Worm (Caenorhabditis elegans) whole organism, young adult: ENCODE data around the gene F40G12.2.

Experiments used
- B0035.1 ChIP-seq: sonication (generic microtip); optimal IDR thresholded peaks from 2 replicates; lab custom pipeline; 2016; ENCODE audit warnings: missing genetic modification characterization, mild to moderate bottlenecking, missing compliant biosample characterization, missing genotype, missing genetic modification reagents
- B0261.1 ChIP-seq: sonication (generic microtip); optimal IDR thresholded peaks from 2 replicates; lab custom pipeline; 2016; ENCODE audit warnings: mild to moderate bottlenecking, missing genetic modification characterization, moderate library complexity, missing compliant biosample characterization
- C17E4.6 ChIP-seq: fragments of 200-800 bp; sonication (Bioruptor generic); IDR thresholded peaks from 2 replicates; pipeline ENCODE4 v1.3.6; 2022; ENCODE audit warnings: missing genetic modification reagents, missing genetic modification characterization, missing compliant biosample characterization
- D2030.7 ChIP-seq: fragments of 200-800 bp; sonication (Bioruptor generic); IDR thresholded peaks from 2 replicates; pipeline ENCODE4 v1.3.6; 2022; ENCODE audit warnings: missing genetic modification reagents, missing genetic modification characterization, missing compliant biosample characterization
- F23B12.7 ChIP-seq: sonication (generic microtip); optimal IDR thresholded peaks from 2 replicates; lab custom pipeline; 2017; ENCODE audit warnings: missing genetic modification characterization, mild to moderate bottlenecking, missing compliant biosample characterization, antibody characterized with exemption, moderate library complexity; ENCODE audit not compliant: insufficient read depth
- F33H1.4 ChIP-seq: fragments of 200-800 bp; sonication (Bioruptor generic); IDR thresholded peaks from 2 replicates; pipeline ENCODE4 v1.3.6; 2022; ENCODE audit warnings: missing genetic modification reagents, missing genetic modification characterization, missing compliant biosample characterization
- F39B2.1 ChIP-seq: fragments of 200-800 bp; sonication (Bioruptor generic); IDR thresholded peaks from 2 replicates; pipeline ENCODE4 v1.3.6; 2022; ENCODE audit warnings: missing genetic modification reagents, missing genetic modification characterization, missing compliant biosample characterization
- F55B11.4 ChIP-seq: sonication (generic microtip); optimal IDR thresholded peaks from 2 replicates; lab custom pipeline; 2016; ENCODE audit warnings: missing compliant biosample characterization, missing genetic modification characterization, borderline replicate concordance; ENCODE audit not compliant: insufficient read depth
- F57C9.4 ChIP-seq: sonication (generic microtip); optimal IDR thresholded peaks from 2 replicates; lab custom pipeline; 2017; ENCODE audit warnings: mild to moderate bottlenecking, missing genetic modification characterization, missing compliant biosample characterization
- Y95B8A.8 ChIP-seq: fragments of 200-800 bp; sonication (Bioruptor generic); IDR thresholded peaks from 2 replicates; pipeline ENCODE4 v1.3.6; 2022; ENCODE audit warnings: missing genetic modification reagents, missing genetic modification characterization, missing compliant biosample characterization
- atf-7 ChIP-seq: sonication (generic microtip); optimal IDR thresholded peaks from 2 replicates; lab custom pipeline; 2017; ENCODE audit warnings: mild to moderate bottlenecking, missing genetic modification characterization, missing compliant biosample characterization
- attf-5 ChIP-seq: fragments of 200-800 bp; sonication (Bioruptor generic); optimal IDR thresholded peaks from 2 replicates; lab custom pipeline; 2018; ENCODE audit warnings: mild to moderate bottlenecking, missing genetic modification characterization, missing compliant biosample characterization
- ccch-3 ChIP-seq: fragments of 200-800 bp; sonication (Bioruptor generic); optimal IDR thresholded peaks from 2 replicates; lab custom pipeline; 2018; ENCODE audit warnings: mild to moderate bottlenecking, missing genetic modification characterization, missing compliant biosample characterization
- ceh-100 ChIP-seq: fragments of 200-800 bp; sonication (Bioruptor generic); IDR thresholded peaks from 2 replicates; pipeline ENCODE4 v1.3.6; 2022; ENCODE audit warnings: missing genetic modification reagents, missing genetic modification characterization, missing compliant biosample characterization
- chd-7 ChIP-seq: sonication (generic microtip); optimal IDR thresholded peaks from 2 replicates; lab custom pipeline; 2016; ENCODE audit warnings: mild to moderate bottlenecking, missing genetic modification characterization, moderate library complexity, missing compliant biosample characterization
- die-1 ChIP-seq: sonication (generic microtip); optimal IDR thresholded peaks from 2 replicates; lab custom pipeline; 2016; ENCODE audit warnings: missing genotype, mild to moderate bottlenecking, missing genetic modification characterization, missing compliant biosample characterization
- him-1 ChIP-seq: sonication (generic microtip); optimal IDR thresholded peaks from 2 replicates; lab custom pipeline; 2016; ENCODE audit warnings: missing genotype, missing genetic modification reagents, missing genetic modification characterization, missing compliant biosample characterization
- hmg-1.2 ChIP-seq: fragments of 200-800 bp; sonication (Bioruptor generic); IDR thresholded peaks from 2 replicates; pipeline ENCODE4 v1.3.6; 2022; ENCODE audit warnings: missing genetic modification reagents, missing genetic modification characterization, missing compliant biosample characterization
- lin-26 ChIP-seq: fragments of 200-800 bp; sonication (Bioruptor generic); IDR thresholded peaks from 2 replicates; pipeline ENCODE4 v1.3.6; 2022; ENCODE audit warnings: missing genetic modification reagents, missing genetic modification characterization, missing compliant biosample characterization
- lin-35 ChIP-seq, 3 experiments: fragments of 150-350 bp in 2 of 3; sonication (generic microtip) in 1 of 3; optimal IDR thresholded peaks; 2 replicates each; lab custom pipeline; 2014 to 2018; ENCODE audit warnings: missing biosample characterization in 3 of 3, missing genetic modification characterization in 3 of 3, missing genetic modification reagents in 3 of 3
- lin-40 ChIP-seq: sonication (generic microtip); optimal IDR thresholded peaks from 2 replicates; lab custom pipeline; 2016; ENCODE audit warnings: missing genetic modification characterization, mild to moderate bottlenecking, missing compliant biosample characterization, missing genotype, missing genetic modification reagents
- madf-6 ChIP-seq: fragments of 200-800 bp; sonication (Bioruptor generic); IDR thresholded peaks from 2 replicates; pipeline ENCODE4 v1.3.6; 2022; ENCODE audit warnings: missing genetic modification reagents, missing genetic modification characterization, missing compliant biosample characterization
- mxl-1 ChIP-seq: sonication (generic microtip); optimal IDR thresholded peaks from 2 replicates; lab custom pipeline; 2016; ENCODE audit warnings: missing genetic modification characterization, missing compliant biosample characterization
- nhr-27 ChIP-seq: fragments of 200-800 bp; sonication (Bioruptor generic); optimal IDR thresholded peaks from 2 replicates; lab custom pipeline; 2018; ENCODE audit warnings: mild to moderate bottlenecking, missing genetic modification characterization, moderate library complexity, missing compliant biosample characterization
- nhr-80 ChIP-seq: sonication (generic microtip); optimal IDR thresholded peaks from 2 replicates; lab custom pipeline; 2016; ENCODE audit warnings: missing genetic modification characterization, missing compliant biosample characterization
- pbrm-1 ChIP-seq: fragments of 200-800 bp; sonication (Bioruptor generic); IDR thresholded peaks from 2 replicates; pipeline ENCODE4 v1.3.6; 2022; ENCODE audit warnings: missing genetic modification reagents, missing genetic modification characterization, missing compliant biosample characterization
- rpc-1 ChIP-seq, 2 experiments: fragments of 150-350 bp in 1 of 2; sonication (generic microtip) in 1 of 2; optimal IDR thresholded peaks; 2 replicates each; lab custom pipeline; 2014 to 2018; ENCODE audit warnings: missing biosample characterization in 1 of 2, missing genetic modification characterization in 1 of 2, missing genetic modification reagents in 1 of 2, missing genotype in 1 of 2
- sdz-38 ChIP-seq: sonication (generic microtip); optimal IDR thresholded peaks from 2 replicates; lab custom pipeline; 2016; ENCODE audit warnings: missing genotype, missing genetic modification characterization, missing compliant biosample characterization
- snpc-1.1 ChIP-seq: sonication (generic microtip); optimal IDR thresholded peaks from 2 replicates; lab custom pipeline; 2017; ENCODE audit warnings: missing genetic modification characterization, mild to moderate bottlenecking, missing compliant biosample characterization, antibody characterized with exemption, moderate library complexity, missing genotype, missing genetic modification reagents; ENCODE audit not compliant: insufficient read depth
- snpc-1.3 ChIP-seq: sonication (generic microtip); optimal IDR thresholded peaks from 2 replicates; lab custom pipeline; 2017; ENCODE audit warnings: missing genetic modification characterization, mild to moderate bottlenecking, missing compliant biosample characterization, antibody characterized with exemption, moderate library complexity, missing genotype, missing genetic modification reagents; ENCODE audit not compliant: insufficient read depth
- snpc-4 ChIP-seq, 5 experiments: fragments of 150-350 bp in 1 of 5; sonication (generic microtip) in 4 of 5; optimal IDR thresholded peaks; 2 replicates each; lab custom pipeline; 2014 to 2018; ENCODE audit warnings: missing genetic modification characterization in 5 of 5, missing biosample characterization in 3 of 5, antibody characterized with exemption in 2 of 5, mild to moderate bottlenecking in 2 of 5, missing compliant biosample characterization in 2 of 5, missing genotype in 2 of 5, moderate library complexity in 2 of 5, missing genetic modification reagents in 1 of 5
- sptf-2 ChIP-seq: fragments of 200-800 bp; sonication (Bioruptor generic); optimal IDR thresholded peaks from 2 replicates; lab custom pipeline; 2018; ENCODE audit warnings: mild to moderate bottlenecking, missing genetic modification characterization, missing compliant biosample characterization
- tbp1 ChIP-seq: fragments of 200-800 bp; sonication (Bioruptor generic); optimal IDR thresholded peaks from 2 replicates; lab custom pipeline; 2018; ENCODE audit warnings: mild to moderate bottlenecking, missing genetic modification characterization, missing compliant biosample characterization
- ztf-18 ChIP-seq: sonication (generic microtip); optimal IDR thresholded peaks from 2 replicates; lab custom pipeline; 2016; ENCODE audit warnings: missing genotype, mild to moderate bottlenecking, missing genetic modification characterization, missing compliant biosample characterization
- ztf-25 ChIP-seq: fragments of 200-800 bp; sonication (Bioruptor generic); IDR thresholded peaks from 2 replicates; pipeline ENCODE4 v1.3.6; 2022; ENCODE audit warnings: missing genetic modification reagents, missing genetic modification characterization, missing compliant biosample characterization

The F40G12.2 gene

DNA sequence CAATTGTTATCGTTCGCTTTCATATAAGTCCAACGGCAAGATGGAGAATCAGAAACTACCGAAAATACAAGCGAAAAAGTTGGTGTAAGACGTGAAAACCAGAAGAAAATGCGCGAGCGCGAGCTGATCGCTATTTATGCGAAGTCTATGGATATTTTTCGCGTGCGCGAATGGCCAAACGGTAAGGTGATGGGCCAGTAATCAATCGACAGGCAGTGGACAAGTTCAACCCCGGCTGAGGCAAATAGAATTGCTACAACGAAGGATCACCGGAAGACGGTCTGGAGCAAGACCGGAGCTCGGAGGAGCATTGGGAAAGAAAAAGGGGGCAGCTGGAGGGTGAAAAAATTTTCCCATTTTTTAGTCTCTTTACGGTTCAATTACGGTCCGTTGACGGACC is 23.3 kb downstream of the F40G12.2 start (continued):
- TF ChIP-seq ceh-100 (GFP tag; lab: Robert Waterston, UW) (peak; percentile 67; the same call in 1 of the 2 replicates), C17E4.6 (GFP tag; lab: Robert Waterston, UW) (0 out of 2 replicates have a peak, but pooled peaks have one; percentile 21), F33H1.4 (GFP tag; lab: Robert Waterston, UW) (peak; percentile 57)
- TF ChIP-seq, all 124 proteins: peak for 43; not testable (repeated sequence) for 81

DNA sequence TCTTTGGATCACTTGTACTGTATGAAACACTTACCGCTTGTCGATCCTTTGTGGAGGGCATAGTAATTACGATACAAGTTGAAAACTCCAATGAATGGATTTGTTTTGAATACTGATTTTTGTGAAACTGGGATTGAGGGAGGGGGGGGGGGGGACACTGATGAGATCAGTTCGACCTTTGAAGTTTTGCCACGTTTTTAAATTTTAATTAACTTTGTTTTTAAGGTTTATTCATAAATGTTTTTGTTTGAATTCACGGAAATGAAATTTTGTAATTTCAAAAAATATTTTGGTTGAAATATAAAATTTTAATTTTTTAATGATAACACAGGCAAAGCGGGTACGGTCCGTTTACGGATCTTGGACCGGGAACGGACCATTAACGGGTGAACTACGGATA is 24.8 kb downstream of the F40G12.2 start, which contains the start of gene ent-3:
ent-3 (minus strand) TSS at position 101 of the 400 bp plus-strand sequence.
- TF ChIP-seq F39B2.1 (GFP tag; lab: Robert Waterston, UW) = no peak
- no peak for TF ChIP-seq attf-5 (GFP tag; lab: Kevin White, UChicago)
- no peak for TF ChIP-seq F57C9.4
- no peak for TF ChIP-seq lin-40
- no peak for TF ChIP-seq sptf-2
- no peak for TF ChIP-seq lin-35 (GFP tag; optimal IDR thresholded peaks at IDR 0.05; lab: Kevin White, UChicago)

ce11 chrV:14231656-14232055 is 29.1 kb downstream of the F40G12.2 start:
- TF ChIP-seq nhr-80 (tag; lab: Kevin White, UChicago) = peak; percentile 22
- TF ChIP-seq Y95B8A.8 (GFP tag; lab: Robert Waterston, UW) = no peak

ce11 chrV:14230788-14231583 is 29.7 kb downstream of the F40G12.2 start:
- TF ChIP-seq lin-26 (peak; percentile 73; the same call in 1 of the 2 replicates), hmg-1.2 (GFP tag; lab: Robert Waterston, UW) (peak; percentile 25; the same call in 1 of the 2 replicates), B0035.1 (tag; lab: Kevin White, UChicago) (no peak), D2030.7 (GFP tag; lab: Robert Waterston, UW) (peak; percentile 51; the same call in 1 of the 2 replicates), sdz-38 (no peak), Y95B8A.8 (GFP tag; lab: Robert Waterston, UW) (no peak), snpc-1.3 (tag; lab: Kevin White, UChicago) (peak; percentile 54), rpc-1 (optimal IDR thresholded peaks at IDR 0.05; lab: Kevin White, UChicago) (peak; percentile 55), rpc-1 (tag; optimal IDR thresholded peaks at IDR 0.05; lab: Kevin White, UChicago) (peak; percentile 80), chd-7 (tag; lab: Kevin White, UChicago) (peak; percentile 1), snpc-4 (GFP tag; optimal IDR thresholded peaks at IDR 0.05; lab: Kevin White, UChicago) (peak; percentile 0), snpc-4 (tag; optimal IDR thresholded peaks at IDR 0.05; lab: Kevin White, UChicago) (peak in 1 of 4 experiments; percentile 12), B0261.1 (peak; percentile 69), pbrm-1 (peak; percentile 61; the same call in 1 of the 2 replicates), ceh-100 (GFP tag; lab: Robert Waterston, UW) (no peak), die-1 (tag; lab: Kevin White, UChicago) (peak; percentile 37), him-1 (tag; lab: Kevin White, UChicago) (peak; percentile 4), mxl-1 (tag; lab: Kevin White, UChicago) (peak; percentile 7), nhr-27 (no peak), madf-6 (GFP tag; lab: Robert Waterston, UW) (peak; percentile 39; the same call in 1 of the 2 replicates), ztf-25 (GFP tag; lab: Robert Waterston, UW) (0 out of 2 replicates have a peak, but pooled peaks have one; percentile 37), ztf-18 (peak; percentile 31), F55B11.4 (tag; lab: Kevin White, UChicago) (no peak), F23B12.7 (tag; lab: Kevin White, UChicago) (peak; percentile 73), atf-7 (no peak), tbp1 (GFP tag; lab: Kevin White, UChicago) (peak; percentile 88), snpc-1.1 (peak; percentile 49), ccch-3 (no peak)
